Fruit fly (Drosophila melanogaster): ENCODE data around the gene Jig.
A peak's percentile ranks its signal among the peaks of the same experiment; 100 is the strongest.

Gene Jig

dm6 chr3R:14586480-14587443, 26.0 kb downstream of the Jig start (continued):
- TF ChIP-seq CG15696 (tag; optimal IDR thresholded peaks at IDR 0.05) (peak; percentile 37), CG17568 (GFP tag; optimal IDR thresholded peaks at IDR 0.05) (no peak), CG13894 (tag; optimal IDR thresholded peaks at IDR 0.05) (no peak), CG9727 (GFP tag; optimal IDR thresholded peaks at IDR 0.05) (peak; percentile 52), prd (optimal IDR thresholded peaks at IDR 0.05) (no peak), prd (GFP tag; IDR thresholded peaks at IDR 0.05) (peak; percentile 52; the same call in 2 of the 3 replicates), Lpt (GFP tag; optimal IDR thresholded peaks at IDR 0.05) (no peak), CG13624 (GFP tag; optimal IDR thresholded peaks at IDR 0.05) (no peak), Max (GFP tag; optimal IDR thresholded peaks at IDR 0.05) (no peak), shn (GFP tag; optimal IDR thresholded peaks at IDR 0.05) (no peak), CG1603 (tag; optimal IDR thresholded peaks at IDR 0.05) (no peak), CG10979 (tag; optimal IDR thresholded peaks at IDR 0.05) (peak; percentile 5), CG7786 (GFP tag; optimal IDR thresholded peaks at IDR 0.05) (no peak), ssp (GFP tag; IDR thresholded peaks at IDR 0.05) (no peak), Myb (GFP tag; optimal IDR thresholded peaks at IDR 0.05) (no peak), Dp (GFP tag; optimal IDR thresholded peaks at IDR 0.05) (no peak)

dm6 chr3R:14589483-14589882, 28.7 kb downstream of the Jig start:
- TF ChIP-seq ac (GFP tag; optimal IDR thresholded peaks at IDR 0.05) = no peak
- no peak for TF ChIP-seq Poxn (GFP tag; IDR thresholded peaks at IDR 0.05)
- TF ChIP-seq Stat92E (GFP tag; optimal IDR thresholded peaks at IDR 0.05) = no peak
- TF ChIP-seq H15 (GFP tag; IDR thresholded peaks at IDR 0.05) = no peak
- peak; percentile 33 for TF ChIP-seq CG14710 (tag; optimal IDR thresholded peaks at IDR 0.05)
- peak; percentile 27; the same call in 1 of the 3 replicates for TF ChIP-seq ci (GFP tag; IDR thresholded peaks at IDR 0.05)
- TF ChIP-seq NK7.1 (GFP tag; optimal IDR thresholded peaks at IDR 0.05) = no peak
- no peak for TF ChIP-seq CG11398 (GFP tag; optimal IDR thresholded peaks at IDR 0.05)
- TF ChIP-seq CG7928 (GFP tag; optimal IDR thresholded peaks at IDR 0.05) = no peak
- no peak for TF ChIP-seq CG9437 (GFP tag; optimal IDR thresholded peaks at IDR 0.05)
- no peak for TF ChIP-seq CG17802 (tag; optimal IDR thresholded peaks at IDR 0.05)
- TF ChIP-seq gt (GFP tag; IDR thresholded peaks at IDR 0.05) = 0 out of 2 replicates have a peak, but pooled peaks have one; percentile 20
- no peak for TF ChIP-seq CG1792 (GFP tag; optimal IDR thresholded peaks at IDR 0.05)
- TF ChIP-seq D19A (tag; optimal IDR thresholded peaks at IDR 0.05) = peak; percentile 3
- no peak for TF ChIP-seq CG12299 (tag; optimal IDR thresholded peaks at IDR 0.05)
- TF ChIP-seq CG12104 (GFP tag; optimal IDR thresholded peaks at IDR 0.05) = no peak
- 0 out of 3 replicates have a peak, but pooled peaks have one; percentile 7 for TF ChIP-seq CG2199 (GFP tag; IDR thresholded peaks at IDR 0.05)
- TF ChIP-seq dan (GFP tag; IDR thresholded peaks at IDR 0.05) = no peak
- no peak for TF ChIP-seq Spps (tag; optimal IDR thresholded peaks at IDR 0.05)
- TF ChIP-seq CG10147 (GFP tag; optimal IDR thresholded peaks at IDR 0.05) = no peak
- no peak for TF ChIP-seq gsb-n (tag; optimal IDR thresholded peaks at IDR 0.05)
- TF ChIP-seq CG7556 (GFP tag; optimal IDR thresholded peaks at IDR 0.05) = no peak
- no peak for TF ChIP-seq Hey (tag; optimal IDR thresholded peaks at IDR 0.05)
- no peak for TF ChIP-seq Max (GFP tag; optimal IDR thresholded peaks at IDR 0.05)
- TF ChIP-seq grn (GFP tag; optimal IDR thresholded peaks at IDR 0.05) = no peak
- no peak for TF ChIP-seq PHDP (tag; optimal IDR thresholded peaks at IDR 0.05)
- TF ChIP-seq CG32772 (GFP tag; IDR thresholded peaks at IDR 0.05) = no peak
- no peak for TF ChIP-seq hb (GFP tag; IDR thresholded peaks at IDR 0.05; ENCODE audit: partially characterized antibody)
- TF ChIP-seq sug (tag; optimal IDR thresholded peaks at IDR 0.05) = no peak
- no peak for TF ChIP-seq CG8281 (tag; optimal IDR thresholded peaks at IDR 0.05)
- TF ChIP-seq ash1 (GFP tag; optimal IDR thresholded peaks at IDR 0.05) = no peak
- no peak for TF ChIP-seq CG11247 (GFP tag; IDR thresholded peaks at IDR 0.05)
- TF ChIP-seq CG16815 (GFP tag; optimal IDR thresholded peaks at IDR 0.05) = peak; percentile 22
- TF ChIP-seq CG4730 (GFP tag; IDR thresholded peaks at IDR 0.05) = no peak
